Fruit fly (Drosophila melanogaster) ovary, adult (tissue): ENCODE data around the gene Etfb.
A peak's percentile ranks its signal among the peaks of the same experiment; 100 is the strongest.

ENCODE experiments used
- CG17801 ChIP-seq: fragments of 200-800 bp; optimal IDR thresholded peaks from 2 replicates; lab custom pipeline; 2019; ENCODE audit warnings: missing biosample characterization, mild to moderate bottlenecking, missing genetic modification characterization, moderate library complexity; ENCODE audit not compliant: partially characterized antibody

The Etfb gene

DNA sequence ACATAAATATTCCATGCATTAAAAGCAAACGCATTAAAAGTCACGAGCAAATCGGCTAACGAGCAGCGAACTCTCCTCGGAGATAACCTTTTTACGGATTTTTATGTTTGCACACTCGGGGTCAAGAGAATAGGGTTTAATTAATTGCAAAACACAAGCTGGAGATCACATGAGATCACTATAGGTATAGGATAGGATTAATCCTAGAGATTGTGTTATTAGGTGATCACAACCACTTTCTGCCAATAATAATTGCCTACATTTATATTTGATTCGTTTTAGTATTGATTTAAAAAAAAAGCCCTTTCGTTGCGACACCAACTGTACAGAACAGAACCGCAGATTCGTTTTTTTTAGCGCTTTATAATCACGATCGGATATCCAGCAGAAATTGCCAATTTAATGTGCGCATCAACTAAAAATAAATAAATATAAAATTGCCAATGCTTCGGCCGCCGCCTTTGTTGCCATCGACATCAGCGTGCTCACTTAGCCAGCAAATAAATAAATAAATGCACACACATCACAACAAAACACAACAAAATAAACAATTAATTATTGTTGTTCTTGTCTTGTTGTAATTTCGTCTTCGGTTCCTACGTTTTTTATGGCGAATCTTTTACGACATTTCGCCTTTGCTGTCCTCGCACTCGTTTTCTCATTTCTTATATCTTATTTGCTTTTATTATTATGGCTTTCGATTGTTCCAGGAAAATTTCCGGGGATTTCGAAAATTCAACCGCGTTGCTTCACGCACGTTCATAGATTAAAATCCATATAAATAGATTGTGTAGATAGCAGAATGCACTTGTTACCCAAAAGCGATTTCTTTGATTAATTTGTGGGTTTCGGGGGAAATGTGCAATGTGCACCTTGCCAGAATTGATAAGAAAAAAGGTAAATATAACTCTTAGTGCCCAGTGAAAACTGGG lies 26.7 kb downstream of the Etfb start:
- TF ChIP-seq CG17801 (GFP tag; lab: Kevin White, UChicago): no peak

- TF ChIP-seq CG17801 (GFP tag; lab: Kevin White, UChicago): peak; percentile 11
These were observed 28.2 kb downstream of the Etfb start for dm6 chr3R:29774360-29775193.

dm6 chr3R:29773833-29774324 lies 28.9 kb downstream of the Etfb start:
- TF ChIP-seq CG17801 (GFP tag; lab: Kevin White, UChicago): peak; percentile 69

DNA sequence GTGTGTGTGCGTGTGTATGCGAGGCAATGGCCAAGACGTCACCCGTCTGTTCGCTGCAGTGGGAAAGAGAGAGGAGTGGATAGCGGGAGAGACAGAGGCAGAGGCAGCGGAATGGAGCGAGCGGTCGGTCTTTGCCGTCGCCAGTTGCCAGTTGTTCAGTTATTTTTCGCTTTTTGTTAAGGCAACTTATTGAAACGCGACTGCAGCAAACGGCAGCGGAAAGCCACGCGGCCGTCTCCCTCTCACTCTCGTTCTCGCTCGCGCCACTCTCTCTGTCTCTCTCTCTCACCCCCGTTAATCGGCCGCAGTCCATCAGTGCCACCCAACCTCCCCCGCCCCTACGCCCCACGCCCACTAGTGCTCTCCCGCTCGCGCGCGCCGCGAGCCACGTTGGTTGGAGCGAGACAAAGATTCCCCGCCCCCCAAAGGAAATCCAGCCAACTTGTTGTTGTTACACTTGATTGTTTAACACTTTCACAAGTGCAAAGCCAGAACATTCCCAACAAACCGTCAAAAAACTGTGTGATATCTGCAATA lies 29.9 kb downstream of the Etfb start:
- peak; percentile 52 for TF ChIP-seq CG17801 (GFP tag; lab: Kevin White, UChicago)

DNA sequence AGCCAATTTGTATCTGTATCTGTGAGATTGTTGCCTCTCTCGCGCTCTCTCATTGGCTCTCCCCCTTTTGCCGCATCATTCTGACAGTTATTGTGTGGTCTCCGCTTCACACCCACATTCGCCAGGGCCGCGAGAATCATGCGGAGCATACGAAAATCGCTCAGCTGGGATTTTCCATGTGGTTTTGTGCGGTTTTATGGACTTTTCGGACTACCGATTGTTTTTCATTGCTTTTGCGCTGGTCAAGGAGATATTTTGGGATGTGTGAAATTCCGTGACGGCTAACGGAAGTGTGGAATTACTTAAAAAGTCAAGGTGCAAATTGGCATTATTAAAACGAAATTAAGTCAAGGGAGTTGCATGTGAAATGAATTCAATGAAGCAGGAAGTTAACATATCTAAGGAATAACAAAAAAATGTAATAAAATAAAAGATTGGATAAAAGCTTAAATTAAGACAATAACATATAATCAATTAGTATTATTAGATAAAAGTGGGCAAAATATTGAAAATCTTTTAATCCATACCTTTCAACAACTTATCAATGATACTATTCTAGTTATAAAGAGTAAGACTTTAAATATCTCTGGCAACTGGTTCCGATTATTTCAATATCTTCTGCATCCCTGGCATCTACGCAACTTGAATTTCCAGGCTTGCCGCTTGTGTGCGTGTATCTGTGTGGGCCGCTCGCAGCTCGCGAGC lies 30.5 kb downstream of the Etfb start:
- no peak for TF ChIP-seq CG17801 (GFP tag; lab: Kevin White, UChicago)

dm6 chr3R:29771645-29772089 lies 31.1 kb downstream of the Etfb start:
- TF ChIP-seq CG17801 (GFP tag; lab: Kevin White, UChicago): no peak

dm6 chr3R:29770930-29771329 lies 31.8 kb downstream of the Etfb start:
- no peak for TF ChIP-seq CG17801 (GFP tag; lab: Kevin White, UChicago)

DNA sequence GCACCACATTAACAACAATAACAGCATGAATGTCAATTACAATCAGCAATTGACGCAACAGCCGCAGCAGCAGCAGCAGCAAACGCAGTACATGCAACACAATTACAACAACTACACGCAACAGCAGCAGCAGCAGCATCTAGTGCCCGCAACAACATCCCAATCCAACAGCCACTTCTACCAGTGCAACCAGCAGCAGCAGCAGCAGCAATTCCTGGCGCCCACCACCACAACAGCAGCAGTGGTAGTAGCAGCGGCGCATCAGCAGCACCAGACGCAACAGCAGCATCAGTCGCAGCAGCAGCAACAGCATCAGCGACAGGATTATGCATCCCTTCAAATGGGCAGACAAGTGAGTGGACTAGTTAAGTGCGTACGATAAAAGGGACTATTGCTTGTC lies 35.5 kb downstream of the Etfb start:
- no peak for TF ChIP-seq CG17801 (GFP tag; lab: Kevin White, UChicago)

- TF ChIP-seq CG17801 (GFP tag; lab: Kevin White, UChicago): no peak
These were observed 37.3 kb downstream of the Etfb start, which contains the start of gene kay for dm6 chr3R:29765267-29766095. Gene kay, plus strand, starts transcription at chr3R:29765995.

DNA sequence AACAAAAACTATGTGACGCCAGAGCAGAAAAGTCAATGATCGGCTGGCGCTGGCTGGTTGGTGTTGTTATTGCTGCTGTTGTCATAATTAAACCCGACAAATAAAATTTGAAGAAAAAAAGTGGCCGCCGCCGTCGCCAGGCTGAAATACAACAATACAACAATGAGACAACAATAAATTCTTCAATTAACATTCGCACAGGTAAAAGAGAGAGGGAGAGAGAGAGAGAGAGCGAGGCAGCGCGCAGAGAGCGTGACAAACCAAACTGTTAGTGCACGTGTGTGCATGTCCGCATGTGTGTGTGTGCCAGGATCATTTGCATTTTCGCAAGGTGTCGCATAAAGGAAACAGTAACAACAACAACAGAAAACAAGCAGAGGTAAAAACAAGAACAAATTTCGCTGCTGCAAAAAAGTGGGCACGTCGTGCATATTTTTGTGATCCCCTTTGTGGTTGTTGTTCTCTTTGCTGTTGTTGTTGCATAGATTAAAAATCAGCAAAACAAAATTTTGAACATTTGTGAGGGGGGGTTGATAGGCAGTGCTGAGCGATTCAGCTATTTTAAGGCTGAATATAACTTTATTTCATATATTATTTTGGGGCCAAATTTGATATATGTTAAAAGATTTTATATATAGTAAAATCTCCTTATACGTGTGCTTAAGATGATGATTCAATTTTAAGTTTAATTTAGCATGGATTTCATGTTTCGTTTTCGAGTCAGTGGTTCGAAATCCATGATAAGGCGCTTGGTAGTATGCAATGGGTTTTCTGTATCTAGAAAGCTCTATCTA lies 38.3 kb downstream of the Etfb start:
- TF ChIP-seq CG17801 (GFP tag; lab: Kevin White, UChicago): no peak

DNA sequence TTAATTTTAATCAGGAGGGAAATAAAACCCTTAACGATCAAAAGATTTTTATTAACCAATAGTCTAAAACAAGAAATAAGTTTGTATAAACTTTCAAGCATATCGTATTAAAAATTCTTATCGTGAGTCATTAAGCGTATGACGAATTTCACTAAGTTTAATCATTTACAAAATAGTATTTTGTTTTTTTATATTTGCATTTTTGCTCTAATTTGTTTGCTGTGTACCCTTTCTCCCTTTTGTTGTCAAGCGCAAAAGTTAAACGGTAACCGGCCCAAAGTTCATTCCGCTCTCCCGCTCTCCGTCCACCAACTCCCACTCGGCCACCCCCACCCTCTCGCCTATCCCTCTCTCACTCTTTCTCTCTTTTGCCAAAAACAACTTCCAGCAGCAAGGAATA lies 38.9 kb downstream of the Etfb start:
- TF ChIP-seq CG17801 (GFP tag; lab: Kevin White, UChicago): no peak

DNA sequence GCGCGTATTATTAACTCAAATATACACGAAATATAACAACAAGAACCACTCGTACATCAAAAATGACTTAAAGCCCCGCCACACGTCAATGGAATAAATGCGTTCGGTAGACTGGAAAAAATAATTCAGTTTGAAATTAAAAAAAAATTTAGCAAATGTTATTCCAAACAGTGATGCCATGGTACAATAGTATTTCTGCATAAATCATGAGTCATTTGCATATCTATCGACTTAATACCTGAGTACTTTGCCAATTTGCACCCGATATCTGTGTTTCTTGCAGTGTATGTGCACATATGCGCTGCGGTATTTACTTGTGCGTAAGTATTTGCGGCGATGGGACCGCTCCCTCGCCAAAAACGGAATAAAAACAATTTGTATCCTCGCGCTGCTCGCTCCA lies 39.6 kb downstream of the Etfb start:
- TF ChIP-seq CG17801 (GFP tag; lab: Kevin White, UChicago): peak; percentile 52

dm6 chr3R:29762297-29762696 lies 40.4 kb downstream of the Etfb start:
- no peak for TF ChIP-seq CG17801 (GFP tag; lab: Kevin White, UChicago)
